Fruit fly (Drosophila melanogaster): ENCODE results near the gene CG33928.

CG33928 gene

dm6 chr2L:17465915-17466677, 29.7 kb upstream of the CG33928 start (continued):
- TF ChIP-seq Hmr (GFP tag; optimal IDR thresholded peaks at IDR 0.05) (peak; percentile 79), CG10209 (GFP tag; optimal IDR thresholded peaks at IDR 0.05) (peak; percentile 73), eve (GFP tag; optimal IDR thresholded peaks at IDR 0.05) (peak in 1 of 2 experiments; percentile 93), CG8944 (GFP tag; optimal IDR thresholded peaks at IDR 0.05) (peak; percentile 77), ATbp (GFP tag; optimal IDR thresholded peaks at IDR 0.05) (peak; percentile 83), ssp (GFP tag; IDR thresholded peaks at IDR 0.05) (peak; percentile 74), chif (GFP tag; optimal IDR thresholded peaks at IDR 0.05) (peak; percentile 84), HmgZ (tag; optimal IDR thresholded peaks at IDR 0.05) (peak; percentile 73), tup (GFP tag; optimal IDR thresholded peaks at IDR 0.05) (peak; percentile 27), Oaz (GFP tag; IDR thresholded peaks at IDR 0.05) (peak; percentile 51; the same call in 1 of the 2 replicates), grau (tag; optimal IDR thresholded peaks at IDR 0.05) (peak; percentile 82), slp2 (GFP tag; optimal IDR thresholded peaks at IDR 0.05) (peak; percentile 69), CG13624 (GFP tag; optimal IDR thresholded peaks at IDR 0.05) (peak; percentile 77), CG3847 (GFP tag; IDR thresholded peaks at IDR 0.05) (peak; percentile 52; the same call in 1 of the 2 replicates), CG7839 (tag; optimal IDR thresholded peaks at IDR 0.05) (peak; percentile 87), lbe (GFP tag; optimal IDR thresholded peaks at IDR 0.05) (no peak), Bgb (GFP tag; IDR thresholded peaks at IDR 0.05; ENCODE audit: partially characterized antibody) (no peak), jing (GFP tag; optimal IDR thresholded peaks at IDR 0.05) (peak; percentile 69), Opbp (GFP tag; IDR thresholded peaks at IDR 0.05; ENCODE audit: partially characterized antibody) (no peak), chm (GFP tag; IDR thresholded peaks at IDR 0.05) (no peak), wor (GFP tag; IDR thresholded peaks at IDR 0.05) (peak; percentile 78), CG6765 (GFP tag; optimal IDR thresholded peaks at IDR 0.05) (no peak), yki (optimal IDR thresholded peaks at IDR 0.05) (no peak), ap (GFP tag; IDR thresholded peaks at IDR 0.05) (peak; percentile 69; the same call in 1 of the 2 replicates), her (GFP tag; optimal IDR thresholded peaks at IDR 0.05) (peak; percentile 66), cato (GFP tag; optimal IDR thresholded peaks at IDR 0.05; ENCODE audit: borderline replicate concordance) (peak; percentile 70), sc (optimal IDR thresholded peaks at IDR 0.05) (no peak), sc (GFP tag; optimal IDR thresholded peaks at IDR 0.05) (peak; percentile 73), CG11696 (GFP tag; IDR thresholded peaks at IDR 0.05) (peak; percentile 57), CG13123 (GFP tag; optimal IDR thresholded peaks at IDR 0.05) (peak; percentile 47), CG8359 (GFP tag; optimal IDR thresholded peaks at IDR 0.05; ENCODE audit: borderline replicate concordance) (peak; percentile 52), fru (optimal IDR thresholded peaks at IDR 0.05) (no peak), Hr51 (GFP tag; optimal IDR thresholded peaks at IDR 0.05) (peak; percentile 64 to 87), MBD-R2 (GFP tag; IDR thresholded peaks at IDR 0.05) (peak; percentile 50; the same call in 1 of the 2 replicates), sisA (GFP tag; IDR thresholded peaks at IDR 0.05) (peak; percentile 80), gcm2 (GFP tag; optimal IDR thresholded peaks at IDR 0.05) (no peak), pb (GFP tag; optimal IDR thresholded peaks at IDR 0.05) (peak; percentile 75), tio (GFP tag; optimal IDR thresholded peaks at IDR 0.05) (peak; percentile 79), CG2129 (GFP tag; IDR thresholded peaks at IDR 0.05; ENCODE audit: partially characterized antibody) (no peak), Meics (GFP tag; optimal IDR thresholded peaks at IDR 0.05) (peak; percentile 78), CG34224 (GFP tag; IDR thresholded peaks at IDR 0.05; ENCODE audit: partially characterized antibody) (no peak), CG3407 (GFP tag; optimal IDR thresholded peaks at IDR 0.05) (peak; percentile 58), Ets65A (GFP tag) (peak; percentile 94), CG6654 (GFP tag; optimal IDR thresholded peaks at IDR 0.05) (peak; percentile 61), Med (GFP tag) (peak; percentile 93), Lpt (GFP tag; optimal IDR thresholded peaks at IDR 0.05) (no peak), CG16813 (GFP tag; IDR thresholded peaks at IDR 0.05; ENCODE audit: partially characterized antibody) (no peak), CG10979 (tag; optimal IDR thresholded peaks at IDR 0.05) (peak; percentile 89), exex (tag; optimal IDR thresholded peaks at IDR 0.05) (peak; percentile 20), Antp (GFP tag; optimal IDR thresholded peaks at IDR 0.05) (peak; percentile 74)
